Fruit fly (Drosophila melanogaster) whole organism, embryonic: ENCODE data around the gene ps.

Experiments
- Abd-B ChIP-seq: fragments of 200-800 bp; sonication (Bioruptor generic); optimal IDR thresholded peaks from 2 replicates; lab custom pipeline; 2018; ENCODE audit warnings: missing biosample characterization, mild to moderate bottlenecking, missing genetic modification characterization, moderate library complexity
- CG11504 ChIP-seq: fragments of 200-800 bp; sonication (Bioruptor generic); optimal IDR thresholded peaks from 3 replicates; lab custom pipeline; 2019; ENCODE audit warnings: missing biosample characterization, mild to moderate bottlenecking, missing genetic modification characterization, moderate library complexity
- CG12071 ChIP-seq: fragments of 200-800 bp; sonication (Bioruptor generic); optimal IDR thresholded peaks from 3 replicates; lab custom pipeline; 2018; ENCODE audit warnings: missing biosample characterization, mild to moderate bottlenecking, missing genetic modification characterization
- CG14014 ChIP-seq: fragments of 200-800 bp; sonication (Bioruptor generic); IDR thresholded peaks from 2 replicates; pipeline ENCODE4 v1.3.6; 2022; ENCODE audit warnings: missing biosample characterization, missing genetic modification characterization
- CG14667 ChIP-seq: fragments of 200-800 bp; sonication (Bioruptor generic); IDR thresholded peaks from 2 replicates; pipeline ENCODE4 v1.3.6; 2022; ENCODE audit warnings: missing biosample characterization, missing genetic modification characterization
- CG14710 ChIP-seq: fragments of 200-800 bp; sonication (Bioruptor generic); optimal IDR thresholded peaks from 3 replicates; lab custom pipeline; 2019; ENCODE audit warnings: missing biosample characterization, mild to moderate bottlenecking, missing genetic modification characterization, moderate library complexity
- CG15011 ChIP-seq: fragments of 200-800 bp; sonication (Bioruptor generic); optimal IDR thresholded peaks from 3 replicates; lab custom pipeline; 2018; ENCODE audit warnings: missing biosample characterization, mild to moderate bottlenecking, missing genetic modification characterization
- CG17568 ChIP-seq: fragments of 200-800 bp; sonication (Bioruptor generic); optimal IDR thresholded peaks from 2 replicates; lab custom pipeline; 2018; ENCODE audit warnings: missing biosample characterization, mild to moderate bottlenecking, missing genetic modification characterization, moderate library complexity
- CG18262 ChIP-seq: fragments of 200-800 bp; optimal IDR thresholded peaks from 3 replicates; lab custom pipeline; 2019; ENCODE audit warnings: missing biosample characterization, mild to moderate bottlenecking, missing genetic modification characterization, moderate library complexity
- CG34224 ChIP-seq: fragments of 200-800 bp; sonication (Bioruptor generic); IDR thresholded peaks from 3 replicates; pipeline ENCODE4 v1.3.6; 2022; ENCODE audit warnings: missing biosample characterization, missing genetic modification characterization; ENCODE audit not compliant: partially characterized antibody
- CG34376 ChIP-seq: fragments of 200-800 bp; sonication (Bioruptor generic); optimal IDR thresholded peaks from 2 replicates; lab custom pipeline; 2018; ENCODE audit warnings: missing biosample characterization, mild to moderate bottlenecking, missing genetic modification characterization
- CG5245 ChIP-seq: fragments of 200-800 bp; sonication (Bioruptor generic); optimal IDR thresholded peaks from 3 replicates; lab custom pipeline; 2016; ENCODE audit warnings: missing biosample characterization, missing genetic modification characterization
- CG6175 ChIP-seq: fragments of 200-800 bp; sonication (Bioruptor generic); IDR thresholded peaks from 3 replicates; pipeline ENCODE4 v1.3.6; 2022; ENCODE audit warnings: missing biosample characterization, missing genetic modification characterization
- CG6654 ChIP-seq: fragments of 200-800 bp; sonication (Bioruptor generic); optimal IDR thresholded peaks from 2 replicates; lab custom pipeline; 2017; ENCODE audit warnings: missing biosample characterization, mild to moderate bottlenecking, missing genetic modification characterization
- CG6791 ChIP-seq: fragments of 200-800 bp; sonication (Bioruptor generic); IDR thresholded peaks from 3 replicates; pipeline ENCODE4 v1.3.6; 2022; ENCODE audit warnings: missing biosample characterization, missing genetic modification characterization; ENCODE audit not compliant: partially characterized antibody
- CG8765 ChIP-seq: fragments of 200-800 bp; sonication (Bioruptor generic); IDR thresholded peaks from 2 replicates; pipeline ENCODE4 v1.3.6; 2022; ENCODE audit warnings: missing biosample characterization, missing genetic modification characterization
- CG9727 ChIP-seq: fragments of 200-800 bp; sonication (Bioruptor generic); optimal IDR thresholded peaks from 3 replicates; lab custom pipeline; 2017; ENCODE audit warnings: missing biosample characterization, mild to moderate bottlenecking, missing genetic modification characterization
- CTCF ChIP-seq: fragments of 200-800 bp; sonication (Bioruptor generic); optimal IDR thresholded peaks from 2 replicates; lab custom pipeline; 2017; ENCODE audit warnings: missing biosample characterization, mild to moderate bottlenecking, missing genetic modification characterization, moderate library complexity
- Dbx ChIP-seq: fragments of 200-800 bp; sonication (Bioruptor generic); IDR thresholded peaks from 3 replicates; pipeline ENCODE4 v1.3.6; 2022; ENCODE audit warnings: missing biosample characterization, missing genetic modification characterization
- Dek ChIP-seq: fragments of 200-800 bp; sonication (Bioruptor generic); optimal IDR thresholded peaks from 3 replicates; lab custom pipeline; 2019; ENCODE audit warnings: missing biosample characterization, mild to moderate bottlenecking, missing genetic modification characterization, moderate library complexity
- Ets97D ChIP-seq: fragments of 200-800 bp; sonication (Bioruptor generic); optimal IDR thresholded peaks from 3 replicates; lab custom pipeline; 2016; ENCODE audit warnings: missing biosample characterization, missing genetic modification characterization
- Fer3 ChIP-seq: fragments of 200-800 bp; sonication (Bioruptor generic); optimal IDR thresholded peaks from 2 replicates; lab custom pipeline; 2018; ENCODE audit warnings: missing biosample characterization, mild to moderate bottlenecking, missing genetic modification characterization, moderate library complexity
- NC2β ChIP-seq: fragments of 200-800 bp; sonication (Bioruptor generic); optimal IDR thresholded peaks from 2 replicates; lab custom pipeline; 2016; ENCODE audit warnings: missing biosample characterization, missing genetic modification characterization
- NFAT ChIP-seq: fragments of 200-800 bp; sonication (Bioruptor generic); IDR thresholded peaks from 2 replicates; pipeline ENCODE4 v1.3.6; 2022; ENCODE audit warnings: missing biosample characterization, missing genetic modification characterization
- NfI ChIP-seq: fragments of 200-800 bp; sonication (Bioruptor generic); optimal IDR thresholded peaks from 3 replicates; lab custom pipeline; 2018; ENCODE audit warnings: missing biosample characterization, mild to moderate bottlenecking, missing genetic modification characterization, moderate library complexity
- Oli ChIP-seq: fragments of 200-800 bp; sonication (Bioruptor generic); optimal IDR thresholded peaks from 2 replicates; lab custom pipeline; 2018; ENCODE audit warnings: missing biosample characterization, mild to moderate bottlenecking, missing genetic modification characterization, moderate library complexity
- Spps ChIP-seq: fragments of 200-800 bp; sonication (Bioruptor generic); optimal IDR thresholded peaks from 2 replicates; lab custom pipeline; 2018; ENCODE audit warnings: missing biosample characterization, mild to moderate bottlenecking, missing genetic modification characterization
- Sry-δ ChIP-seq: fragments of 200-800 bp; sonication (Bioruptor generic); optimal IDR thresholded peaks from 2 replicates; lab custom pipeline; 2016; ENCODE audit warnings: missing biosample characterization, missing genetic modification characterization
- Xrp1 ChIP-seq: fragments of 200-800 bp; sonication (Bioruptor generic); IDR thresholded peaks from 2 replicates; pipeline ENCODE4 v1.3.6; 2022; ENCODE audit warnings: missing biosample characterization, missing genetic modification characterization
- ase ChIP-seq: fragments of 200-800 bp; sonication (Bioruptor generic); IDR thresholded peaks from 3 replicates; pipeline ENCODE4 v1.3.6; 2022; ENCODE audit warnings: missing biosample characterization, missing genetic modification characterization
- az2 ChIP-seq: fragments of 200-800 bp; sonication (Bioruptor generic); optimal IDR thresholded peaks from 3 replicates; lab custom pipeline; 2016; ENCODE audit warnings: missing biosample characterization, missing genetic modification characterization
- bcd ChIP-seq: fragments of 200-800 bp; sonication (Bioruptor generic); optimal IDR thresholded peaks from 2 replicates; lab custom pipeline; 2017; ENCODE audit warnings: missing biosample characterization, mild to moderate bottlenecking, missing genetic modification characterization
- cad ChIP-seq: fragments of >200 bp; optimal IDR thresholded peaks from 2 replicates; lab custom pipeline; 2017; ENCODE audit warnings: missing biosample characterization, missing genetic modification characterization
- eve ChIP-seq, 2 experiments: fragments of >200 bp; optimal IDR thresholded peaks; 2 replicates each; lab custom pipeline; 2017; ENCODE audit warnings: missing biosample characterization in 2 of 2, missing genetic modification characterization in 2 of 2
- gce ChIP-seq: fragments of 200-800 bp; sonication (Bioruptor generic); IDR thresholded peaks from 3 replicates; pipeline ENCODE4 v1.3.6; 2022; ENCODE audit warnings: missing biosample characterization, missing genetic modification characterization
- insv ChIP-seq, 2 experiments: fragments of 200-800 bp; sonication (Bioruptor generic); optimal IDR thresholded peaks; 3 replicates each; lab custom pipeline; 2016 to 2018; ENCODE audit warnings: missing biosample characterization in 2 of 2, missing genetic modification characterization in 2 of 2
- kni ChIP-seq: fragments of 200-800 bp; sonication (Bioruptor generic); optimal IDR thresholded peaks from 3 replicates; lab custom pipeline; 2017; ENCODE audit warnings: mild to moderate bottlenecking, missing biosample characterization, missing genetic modification reagents, missing genetic modification characterization
- lbe ChIP-seq: fragments of 200-800 bp; sonication (Bioruptor generic); optimal IDR thresholded peaks from 2 replicates; lab custom pipeline; 2016; ENCODE audit warnings: missing biosample characterization, mild to moderate bottlenecking, missing genetic modification characterization
- lmd ChIP-seq: fragments of 200-800 bp; sonication (Bioruptor generic); IDR thresholded peaks from 2 replicates; pipeline ENCODE4 v1.3.6; 2022; ENCODE audit warnings: missing biosample characterization, missing genetic modification characterization
- lola ChIP-seq, 3 experiments: fragments of >200 bp in 2 of 3; fragments of 200-800 bp in 1 of 3; sonication (Bioruptor generic) in 1 of 3; optimal IDR thresholded peaks; 2 replicates each; lab custom pipeline; 2017 to 2019; ENCODE audit warnings: missing biosample characterization in 3 of 3, missing genetic modification characterization in 3 of 3, mild to moderate bottlenecking in 1 of 3, moderate library complexity in 1 of 3
- onecut ChIP-seq: fragments of 200-800 bp; sonication (Bioruptor generic); IDR thresholded peaks from 2 replicates; pipeline ENCODE4 v1.3.6; 2022; ENCODE audit warnings: missing biosample characterization, missing genetic modification characterization
- pho ChIP-seq: fragments of 200-800 bp; sonication (Bioruptor generic); optimal IDR thresholded peaks from 2 replicates; lab custom pipeline; 2016; ENCODE audit warnings: missing biosample characterization, missing genetic modification characterization
- rib ChIP-seq: fragments of 200-800 bp; sonication (Bioruptor generic); IDR thresholded peaks from 2 replicates; pipeline ENCODE4 v1.3.6; 2022; ENCODE audit warnings: missing biosample characterization, missing genetic modification characterization
- slou ChIP-seq: fragments of 200-800 bp; sonication (Bioruptor generic); optimal IDR thresholded peaks from 3 replicates; lab custom pipeline; 2016; ENCODE audit warnings: missing biosample characterization, missing genetic modification characterization
- ssp ChIP-seq: fragments of 200-800 bp; sonication (Bioruptor generic); IDR thresholded peaks from 2 replicates; pipeline ENCODE4 v1.3.6; 2022; ENCODE audit warnings: missing biosample characterization, missing genetic modification characterization
- stwl ChIP-seq: fragments of 200-800 bp; sonication (Bioruptor generic); optimal IDR thresholded peaks from 3 replicates; lab custom pipeline; 2018; ENCODE audit warnings: missing biosample characterization, mild to moderate bottlenecking, missing genetic modification characterization, moderate library complexity
- sug ChIP-seq: fragments of 200-800 bp; optimal IDR thresholded peaks from 2 replicates; lab custom pipeline; 2019; ENCODE audit warnings: missing biosample characterization, mild to moderate bottlenecking, missing genetic modification characterization, moderate library complexity
- tna ChIP-seq: fragments of 200-800 bp; sonication (Bioruptor generic); IDR thresholded peaks from 2 replicates; pipeline ENCODE4 v1.3.6; 2022; ENCODE audit warnings: missing biosample characterization, missing genetic modification characterization; ENCODE audit not compliant: partially characterized antibody
- toy ChIP-seq: fragments of 200-800 bp; sonication (Bioruptor generic); IDR thresholded peaks from 2 replicates; pipeline ENCODE4 v1.3.6; 2022; ENCODE audit warnings: missing biosample characterization, missing genetic modification characterization
- ttk ChIP-seq: fragments of 200-800 bp; sonication (Bioruptor generic); IDR thresholded peaks from 2 replicates; pipeline ENCODE4 v2.1.2; 2022; ENCODE audit warnings: missing biosample characterization, missing genetic modification characterization
- wek ChIP-seq: fragments of 200-800 bp; sonication (Bioruptor generic); optimal IDR thresholded peaks from 3 replicates; lab custom pipeline; 2018; ENCODE audit warnings: missing biosample characterization, mild to moderate bottlenecking, missing genetic modification characterization, moderate library complexity
- wor ChIP-seq: fragments of 200-800 bp; sonication (Bioruptor generic); IDR thresholded peaks from 2 replicates; pipeline ENCODE4 v1.3.6; 2022; ENCODE audit warnings: missing biosample characterization, missing genetic modification characterization

Gene ps

dm6 chr3R:9502416-9502763 lies 84.7 kb downstream of the ps start, which contains the start of gene RhoL (continued):
- no peak for TF ChIP-seq Spps (tag; lab: Kevin White, UChicago)
- no peak for TF ChIP-seq CG15011 (GFP tag; lab: Kevin White, UChicago)
- no peak for TF ChIP-seq CG14667 (GFP tag; lab: Robert Waterston, UW)
- TF ChIP-seq NFAT (GFP tag; lab: Robert Waterston, UW), result 0 out of 2 replicates have a peak, but pooled peaks have one; percentile 21
- TF ChIP-seq CG6654 (GFP tag; lab: Kevin White, UChicago), result no peak
- no peak for TF ChIP-seq wek (GFP tag; lab: Kevin White, UChicago)
- TF ChIP-seq CG14710 (tag; lab: Kevin White, UChicago), result no peak
- TF ChIP-seq ssp (GFP tag; lab: Robert Waterston, UW), result no peak
- TF ChIP-seq CG17568 (GFP tag; lab: Kevin White, UChicago), result no peak
- TF ChIP-seq bcd (GFP tag; lab: Kevin White, UChicago), result no peak
- TF ChIP-seq kni (GFP tag; lab: Kevin White, UChicago), result peak; percentile 29
- TF ChIP-seq wor (GFP tag; lab: Robert Waterston, UW), result no peak
- no peak for TF ChIP-seq lola (GFP tag; optimal IDR thresholded peaks at IDR 0.05; lab: Kevin White, UChicago)
- no peak for TF ChIP-seq CTCF
- TF ChIP-seq CG12071 (GFP tag; lab: Kevin White, UChicago), result peak; percentile 60
- no peak; the same call in 2 of the 3 replicates for TF ChIP-seq CG6791 (GFP tag; lab: Robert Waterston, UW)
- peak; percentile 75 for TF ChIP-seq CG34376
- TF ChIP-seq sug, result peak; percentile 42
- no peak for TF ChIP-seq stwl (tag; lab: Kevin White, UChicago)
- TF ChIP-seq CG9727 (GFP tag; lab: Kevin White, UChicago), result no peak
- TF ChIP-seq NC2β, result no peak
- no peak for TF ChIP-seq CG5245
- no peak for TF ChIP-seq insv (GFP tag; optimal IDR thresholded peaks at IDR 0.05; lab: Kevin White, UChicago)
- TF ChIP-seq CG8765, result no peak
- TF ChIP-seq eve (GFP tag; optimal IDR thresholded peaks at IDR 0.05; lab: Kevin White, UChicago), result no peak
- TF ChIP-seq Fer3 (tag; lab: Kevin White, UChicago), result no peak
- TF ChIP-seq Dek (tag; lab: Kevin White, UChicago), result no peak
- no peak for TF ChIP-seq gce (GFP tag; lab: Robert Waterston, UW)
- no peak for TF ChIP-seq Ets97D (GFP tag; lab: Kevin White, UChicago)
- peak; percentile 0 for TF ChIP-seq Sry-δ
- TF ChIP-seq tna, result peak; percentile 48; the same call in 1 of the 2 replicates
- TF ChIP-seq CG11504 (tag; lab: Kevin White, UChicago), result no peak
- TF ChIP-seq Oli, result no peak
- peak; percentile 33; the same call in 1 of the 2 replicates for TF ChIP-seq onecut (GFP tag; lab: Robert Waterston, UW)
- TF ChIP-seq CG14014 (GFP tag; lab: Robert Waterston, UW), result peak; percentile 12; the same call in 1 of the 2 replicates
- TF ChIP-seq CG34224, result peak; percentile 35; the same call in 2 of the 3 replicates
- no peak for TF ChIP-seq Abd-B
- TF ChIP-seq az2 (GFP tag; lab: Kevin White, UChicago), result no peak
- TF ChIP-seq rib (GFP tag; lab: Robert Waterston, UW), result peak; percentile 38; the same call in 1 of the 2 replicates
- TF ChIP-seq Xrp1, result no peak
- no peak for TF ChIP-seq CG18262
- no peak for TF ChIP-seq lmd (GFP tag; lab: Robert Waterston, UW)
- TF ChIP-seq CG6175 (GFP tag; lab: Robert Waterston, UW), result no peak
- TF ChIP-seq lbe, result no peak
- TF ChIP-seq Dbx, result peak; percentile 39; the same call in 1 of the 3 replicates
- peak; percentile 3 for TF ChIP-seq NfI (GFP tag; lab: Kevin White, UChicago)
- no peak for TF ChIP-seq slou (GFP tag; lab: Kevin White, UChicago)
- TF ChIP-seq pho (GFP tag; lab: Kevin White, UChicago), result no peak
- TF ChIP-seq toy (GFP tag; lab: Robert Waterston, UW), result 0 out of 2 replicates have a peak, but pooled peaks have one; percentile 40
- no peak for TF ChIP-seq cad (GFP tag; lab: Kevin White, UChicago)
- TF ChIP-seq ase (GFP tag; lab: Robert Waterston, UW), result no peak
- no peak for TF ChIP-seq ttk (GFP tag; lab: Robert Waterston, UW)
